Fruit fly (Drosophila melanogaster): ENCODE measurements around the gene mub.

- TF ChIP-seq Abd-B (GFP tag; optimal IDR thresholded peaks at IDR 0.05) (no peak), usp (GFP tag; optimal IDR thresholded peaks at IDR 0.05) (no peak), psq (GFP tag; optimal IDR thresholded peaks at IDR 0.05) (no peak), fru (GFP tag; optimal IDR thresholded peaks at IDR 0.05) (no peak), CG9705 (GFP tag; optimal IDR thresholded peaks at IDR 0.05) (no peak), ey (GFP tag; optimal IDR thresholded peaks at IDR 0.05) (no peak), OdsH (GFP tag; optimal IDR thresholded peaks at IDR 0.05) (no peak), brk (GFP tag; optimal IDR thresholded peaks at IDR 0.05) (no peak), foxo (GFP tag; optimal IDR thresholded peaks at IDR 0.05) (no peak), pan (optimal IDR thresholded peaks at IDR 0.05) (no peak), Rel (GFP tag; optimal IDR thresholded peaks at IDR 0.05) (no peak), Rel (tag; optimal IDR thresholded peaks at IDR 0.05) (no peak), sage (GFP tag; optimal IDR thresholded peaks at IDR 0.05) (no peak)
Measured at dm6 chr3L:21830125-21830524, 14.5 kb upstream of the mub start.

Data from whole organism, wandering third instar larva.